Worm (Caenorhabditis elegans) whole organism, early embryonic: ENCODE measurements around the gene W09C2.9.

Experiments used
- B0310.2 ChIP-seq: sonication (generic microtip); optimal IDR thresholded peaks from 2 replicates; lab custom pipeline; 2016; ENCODE audit warnings: mild to moderate bottlenecking, missing genetic modification characterization, missing compliant biosample characterization
- F13C5.2 ChIP-seq: sonication (generic microtip); optimal IDR thresholded peaks from 2 replicates; lab custom pipeline; 2017; ENCODE audit warnings: mild to moderate bottlenecking, missing genetic modification characterization, inconsistent platforms, missing compliant biosample characterization
- ama-1 ChIP-seq: fragments of 150-350 bp; optimal IDR thresholded peaks from 2 replicates; lab custom pipeline; 2014
- ceh-36 ChIP-seq: sonication (generic microtip); optimal IDR thresholded peaks from 2 replicates; lab custom pipeline; 2016; ENCODE audit warnings: missing genetic modification characterization, inconsistent platforms, missing compliant biosample characterization
- flt-1 ChIP-seq: fragments of 200-800 bp; sonication (Bioruptor generic); IDR thresholded peaks from 2 replicates; pipeline ENCODE4 v1.3.6; 2022; ENCODE audit warnings: missing genetic modification characterization, missing compliant biosample characterization
- hmg-4 ChIP-seq: fragments of 200-800 bp; sonication (Bioruptor generic); optimal IDR thresholded peaks from 2 replicates; lab custom pipeline; 2018; ENCODE audit warnings: mild to moderate bottlenecking, missing genetic modification characterization, missing compliant biosample characterization
- tbx-11 ChIP-seq: fragments of 200-800 bp; sonication (Bioruptor generic); IDR thresholded peaks from 2 replicates; pipeline ENCODE4 v1.3.6; 2022; ENCODE audit warnings: missing genetic modification characterization, missing compliant biosample characterization

DNA sequence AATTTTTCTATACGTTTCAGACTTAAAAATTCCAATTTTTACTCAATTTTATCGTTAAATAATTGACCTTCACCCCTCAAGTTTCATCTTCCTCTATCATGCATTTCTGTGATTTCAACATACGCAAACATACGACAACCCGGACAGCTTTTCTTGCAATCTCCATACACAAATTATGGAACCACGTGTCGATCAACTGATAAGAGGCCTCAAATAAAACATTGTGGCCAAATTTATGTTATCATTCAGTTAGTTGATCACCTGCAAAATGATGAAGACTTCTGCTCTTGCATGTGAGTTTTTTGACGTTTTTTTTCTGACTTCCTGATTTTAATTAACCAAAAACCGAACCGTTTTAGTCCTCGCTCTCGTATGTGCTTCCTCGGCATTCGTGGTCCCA is 29.7 kb downstream of the W09C2.9 start, which contains the start of gene spp-18:
- no peak for TF ChIP-seq ceh-36 (tag; lab: Kevin White, UChicago)
- TF ChIP-seq ama-1: no peak
- TF ChIP-seq hmg-4: no peak
- no peak for TF ChIP-seq B0310.2 (tag; lab: Kevin White, UChicago)
- no peak for TF ChIP-seq tbx-11
- no peak for TF ChIP-seq F13C5.2
- no peak for TF ChIP-seq flt-1
